Worm (Caenorhabditis elegans): ENCODE measurements around the gene cdr-6.
"Not testable (repeated sequence)": the region's sequence is repeated elsewhere in the genome, so short reads cannot be mapped to it uniquely, and the experiment has no call there.

Gene cdr-6

ce11 chrV:12377256-12377655 lies 36.2 kb downstream of the cdr-6 start, which contains the start of gene K01D12.1:
Gene K01D12.1 (plus strand): TSS chrV:12377556.
- no peak for TF ChIP-seq unc-62 (GFP tag; optimal IDR thresholded peaks at IDR 0.05)

DNA sequence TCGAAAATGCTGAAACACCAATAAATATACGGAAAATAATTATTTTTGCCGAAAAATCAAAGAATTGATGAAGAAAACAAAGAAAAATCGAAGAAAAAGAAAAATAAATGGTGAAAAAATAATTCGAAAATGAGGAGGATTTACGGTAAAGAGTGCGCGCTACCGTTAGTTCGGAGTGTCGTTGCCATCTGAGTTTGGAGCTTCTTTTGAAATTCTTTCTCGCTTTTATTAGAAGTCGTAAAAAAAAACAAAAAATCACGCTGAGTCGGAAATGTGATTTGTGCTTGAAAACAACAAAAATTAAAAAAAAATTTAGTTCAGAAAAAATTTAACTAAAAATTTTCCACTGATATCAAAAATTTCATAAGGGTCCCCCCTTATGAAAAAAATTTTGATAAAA lies 39.2 kb downstream of the cdr-6 start, which contains the start of gene F23H12.10:
Gene F23H12.10 (minus strand): TSS at position 12 of the 400 bp plus-strand sequence.
- not testable (repeated sequence) for TF ChIP-seq unc-62 (GFP tag; optimal IDR thresholded peaks at IDR 0.05)

ce11 chrV:12371386-12371785 lies 42.1 kb downstream of the cdr-6 start, which contains the start of gene F23H12.7:
Gene F23H12.7 (plus strand): TSS chrV:12371686.
- no peak for TF ChIP-seq unc-62 (GFP tag; optimal IDR thresholded peaks at IDR 0.05)

DNA sequence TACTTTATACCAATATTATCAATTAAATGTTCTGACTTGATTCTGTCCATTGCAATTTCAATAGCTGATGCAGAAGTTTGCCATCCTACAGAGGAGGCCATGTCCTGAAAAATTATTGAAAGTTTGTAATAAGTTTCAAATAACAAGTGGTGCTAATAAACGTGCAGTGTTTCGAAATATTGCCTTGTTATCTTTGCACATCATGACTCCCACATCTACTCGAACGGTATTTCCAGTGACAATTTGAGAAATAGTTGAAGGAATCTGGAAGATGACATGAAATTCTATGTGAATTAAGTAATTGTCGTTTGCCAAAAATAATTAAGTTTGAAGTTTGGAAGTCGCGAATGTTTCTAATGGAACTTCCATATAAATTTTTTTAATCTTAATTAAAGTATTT lies 44.1 kb downstream of the cdr-6 start, which contains the start of gene gcy-13:
Gene gcy-13 (minus strand): TSS at position 101 of the 400 bp plus-strand sequence.
- TF ChIP-seq unc-62 (GFP tag; optimal IDR thresholded peaks at IDR 0.05), result no peak

- TF ChIP-seq unc-62 (GFP tag; optimal IDR thresholded peaks at IDR 0.05), result no peak
Observed at ce11 chrV:12365104-12365503, 48.4 kb downstream of the cdr-6 start, which contains the start of gene fipr-2. Gene fipr-2 (plus strand): TSS chrV:12365348.

Data from whole organism, dauer.